Worm (Caenorhabditis elegans): ENCODE data around the gene oxy-4.

oxy-4 gene

DNA sequence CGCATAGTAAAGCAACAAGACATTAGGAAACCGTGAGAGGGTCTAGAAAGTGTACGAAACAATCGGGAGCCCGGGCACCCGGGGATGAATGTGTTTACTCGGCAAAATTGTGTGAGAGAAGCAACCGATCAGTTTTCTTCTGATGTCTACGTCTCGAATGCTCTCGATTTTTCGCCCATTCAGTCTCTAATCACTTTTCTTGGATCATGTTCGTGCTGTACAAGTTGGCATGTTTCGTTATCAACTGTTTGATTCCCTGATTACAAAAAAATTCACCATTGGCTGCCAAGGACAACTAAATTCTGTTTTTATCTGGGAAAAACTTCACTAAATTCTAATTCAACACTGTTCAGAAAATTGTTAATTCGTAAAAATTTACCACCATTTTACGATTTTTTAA, 22.0 kb upstream of the oxy-4 start:
- TF ChIP-seq ztf-28 (GFP tag; IDR thresholded peaks at IDR 0.05) (no peak), akir-1 (GFP tag; optimal IDR thresholded peaks at IDR 0.05) (no peak), dox-1 (GFP tag; IDR thresholded peaks at IDR 0.05) (peak; percentile 33; the same call in 1 of the 2 replicates), atf-7 (tag; optimal IDR thresholded peaks at IDR 0.05) (no peak), nhr-80 (tag; optimal IDR thresholded peaks at IDR 0.05) (peak; percentile 57), C06A6.2 (GFP tag; conservative IDR thresholded peaks at IDR 0.05) (no peak), die-1 (tag; optimal IDR thresholded peaks at IDR 0.05) (no peak), hmg-1.2 (GFP tag; IDR thresholded peaks at IDR 0.05) (no peak), cebp-2 (GFP tag; IDR thresholded peaks at IDR 0.05) (no peak), ztf-18 (tag; optimal IDR thresholded peaks at IDR 0.05) (no peak), let-607 (tag; optimal IDR thresholded peaks at IDR 0.05) (no peak)

- no peak for TF ChIP-seq unc-62 (GFP tag; optimal IDR thresholded peaks at IDR 0.05)
- TF ChIP-seq F55B11.4 (tag; optimal IDR thresholded peaks at IDR 0.05; ENCODE audit: borderline replicate concordance, insufficient read depth): no peak
- no peak for TF ChIP-seq fkh-3 (tag; optimal IDR thresholded peaks at IDR 0.05)
- TF ChIP-seq B0035.1 (tag; optimal IDR thresholded peaks at IDR 0.05): no peak
- no peak for TF ChIP-seq Y53F4B.3 (GFP tag; IDR thresholded peaks at IDR 0.05)
- no peak for TF ChIP-seq T26A5.8 (tag; optimal IDR thresholded peaks at IDR 0.05)
- no peak for TF ChIP-seq efl-1 (GFP tag; optimal IDR thresholded peaks at IDR 0.05)
- TF ChIP-seq ztf-28 (GFP tag; IDR thresholded peaks at IDR 0.05): no peak
- no peak for TF ChIP-seq tbx-9 (tag; optimal IDR thresholded peaks at IDR 0.05; ENCODE audit: borderline replicate concordance)
- no peak for TF ChIP-seq F37B4.10 (GFP tag; IDR thresholded peaks at IDR 0.05)
- TF ChIP-seq ZK185.1 (tag; optimal IDR thresholded peaks at IDR 0.05; ENCODE audit: poor library complexity, severe bottlenecking): no peak
- no peak for TF ChIP-seq aptf-2 (GFP tag; conservative IDR thresholded peaks at IDR 0.05)
- no peak for TF ChIP-seq him-1 (tag; optimal IDR thresholded peaks at IDR 0.05)
- TF ChIP-seq die-1 (tag; optimal IDR thresholded peaks at IDR 0.05): no peak
- no peak for TF ChIP-seq rec-8 (tag; optimal IDR thresholded peaks at IDR 0.05)
- no peak for TF ChIP-seq ama-1 (optimal IDR thresholded peaks at IDR 0.05)
- TF ChIP-seq ama-1 (GFP tag; optimal IDR thresholded peaks at IDR 0.05): no peak
- TF ChIP-seq ekl-4 (GFP tag; IDR thresholded peaks at IDR 0.05): no peak
Measured at ce11 chrIII:5179166-5179565, 20.6 kb upstream of the oxy-4 start.

ce11 chrIII:5173622-5174021, 15.0 kb upstream of the oxy-4 start, which contains the start of gene cid-1:
cid-1 (plus strand) TSS chrIII:5173922.
- TF ChIP-seq mel-28 (tag; optimal IDR thresholded peaks at IDR 0.05; ENCODE audit: borderline replicate concordance) (no peak), mes-4 (tag; optimal IDR thresholded peaks at IDR 0.05) (no peak), B0019.2 (GFP tag; conservative IDR thresholded peaks at IDR 0.05) (no peak), ceh-27 (GFP tag; optimal IDR thresholded peaks at IDR 0.05) (no peak), F52B5.7 (tag; optimal IDR thresholded peaks at IDR 0.05) (no peak)

ce11 chrIII:5173139-5173538, 14.6 kb upstream of the oxy-4 start, which contains the start of gene emb-1:
emb-1 (plus strand) TSS chrIII:5173439.
- TF ChIP-seq F23B12.7 (tag; optimal IDR thresholded peaks at IDR 0.05; ENCODE audit: insufficient read depth) (no peak), F49E8.2 (tag; optimal IDR thresholded peaks at IDR 0.05; ENCODE audit: insufficient read depth) (no peak)

Measured in whole organism, young adult.